Worm (Caenorhabditis elegans) whole organism, L1 larva: ENCODE data around the gene T04C12.11.

Experiments
- C04F5.9 ChIP-seq: sonication (generic microtip); optimal IDR thresholded peaks from 2 replicates; lab custom pipeline; 2016; ENCODE audit warnings: missing genetic modification characterization, missing compliant biosample characterization
- C16A3.4 ChIP-seq: fragments of 150-350 bp; optimal IDR thresholded peaks from 2 replicates; lab custom pipeline; 2014; ENCODE audit warnings: missing biosample characterization, missing genetic modification characterization
- Y116A8C.19 ChIP-seq: sonication (generic microtip); optimal IDR thresholded peaks from 2 replicates; lab custom pipeline; 2016; ENCODE audit warnings: missing compliant biosample characterization, missing genetic modification characterization, borderline replicate concordance
- aha-1 ChIP-seq: fragments of 150-350 bp; optimal IDR thresholded peaks from 2 replicates; lab custom pipeline; 2014; ENCODE audit warnings: missing biosample characterization, missing genetic modification characterization
- alr-1 ChIP-seq: fragments of 200-800 bp; sonication (Bioruptor generic); optimal IDR thresholded peaks from 2 replicates; lab custom pipeline; 2018; ENCODE audit warnings: borderline replicate concordance, mild to moderate bottlenecking, missing genetic modification characterization, missing compliant biosample characterization
- ama-1 ChIP-seq: fragments of 150-350 bp; optimal IDR thresholded peaks from 2 replicates; lab custom pipeline; 2014
- blmp-1 ChIP-seq: fragments of 150-350 bp; optimal IDR thresholded peaks from 2 replicates; lab custom pipeline; 2014; ENCODE audit warnings: missing biosample characterization, missing genetic modification characterization
- ceh-8 ChIP-seq: fragments of 200-800 bp; sonication (Bioruptor generic); optimal IDR thresholded peaks from 2 replicates; lab custom pipeline; 2018; ENCODE audit warnings: mild to moderate bottlenecking, missing genetic modification characterization, moderate library complexity, missing compliant biosample characterization
- ceh-82 ChIP-seq, 3 experiments: fragments of 150-350 bp in 1 of 3; sonication (generic microtip) in 2 of 3; optimal IDR thresholded peaks; 2 replicates each; lab custom pipeline; 2014 to 2017; ENCODE audit warnings: missing biosample characterization in 3 of 3, missing genetic modification characterization in 3 of 3
- ceh-88 ChIP-seq: fragments of 200-800 bp; sonication (Bioruptor generic); IDR thresholded peaks from 2 replicates; pipeline ENCODE4 v1.3.6; 2022; ENCODE audit warnings: missing genetic modification characterization, missing compliant biosample characterization
- efl-3 ChIP-seq: fragments of 200-800 bp; sonication (Bioruptor generic); optimal IDR thresholded peaks from 2 replicates; lab custom pipeline; 2018; ENCODE audit warnings: mild to moderate bottlenecking, missing genetic modification characterization, missing compliant biosample characterization
- elt-2 ChIP-seq: sonication (generic microtip); optimal IDR thresholded peaks from 2 replicates; lab custom pipeline; 2016; ENCODE audit warnings: missing genetic modification characterization, mild to moderate bottlenecking, inconsistent platforms, missing compliant biosample characterization, missing genetic modification reagents
- ets-5 ChIP-seq: fragments of 200-800 bp; sonication (Bioruptor generic); IDR thresholded peaks from 2 replicates; pipeline ENCODE4 v1.3.6; 2022; ENCODE audit warnings: missing genetic modification characterization, missing compliant biosample characterization
- fkh-8 ChIP-seq: sonication (generic microtip); optimal IDR thresholded peaks from 2 replicates; lab custom pipeline; 2016; ENCODE audit warnings: mild to moderate bottlenecking, missing genetic modification characterization, missing compliant biosample characterization
- hlh-4 ChIP-seq: sonication (generic microtip); optimal IDR thresholded peaks from 2 replicates; lab custom pipeline; 2016; ENCODE audit warnings: mild to moderate bottlenecking, missing genetic modification characterization, missing compliant biosample characterization
- hpl-2 ChIP-seq: fragments of 150-350 bp; optimal IDR thresholded peaks from 2 replicates; lab custom pipeline; 2014; ENCODE audit warnings: missing biosample characterization, missing genetic modification reagents, missing genetic modification characterization
- isw-1 ChIP-seq: fragments of 200-800 bp; sonication (Bioruptor generic); IDR thresholded peaks from 2 replicates; pipeline ENCODE4 v1.3.6; 2022; ENCODE audit warnings: missing genetic modification characterization, missing compliant biosample characterization
- lin-14 ChIP-seq: fragments of 200-800 bp; sonication (Bioruptor generic); optimal IDR thresholded peaks from 2 replicates; lab custom pipeline; 2018; ENCODE audit warnings: mild to moderate bottlenecking, missing genetic modification characterization, moderate library complexity, missing compliant biosample characterization
- lin-35 ChIP-seq, 2 experiments: fragments of 150-350 bp; optimal IDR thresholded peaks; 2 replicates each; lab custom pipeline; 2014; ENCODE audit warnings: missing biosample characterization in 2 of 2, missing genetic modification characterization in 2 of 2, missing genetic modification reagents in 2 of 2
- lsy-2 ChIP-seq, 2 experiments: fragments of 150-350 bp; optimal IDR thresholded peaks; 2 replicates each; lab custom pipeline; 2014; ENCODE audit warnings: missing biosample characterization in 2 of 2, missing genetic modification characterization in 2 of 2
- mep-1 ChIP-seq: fragments of 150-350 bp; optimal IDR thresholded peaks from 2 replicates; lab custom pipeline; 2014; ENCODE audit warnings: missing biosample characterization, missing genetic modification characterization
- nhr-11 ChIP-seq: fragments of 150-350 bp; optimal IDR thresholded peaks from 2 replicates; lab custom pipeline; 2014; ENCODE audit warnings: missing biosample characterization, missing genetic modification characterization
- nhr-19 ChIP-seq: fragments of 200-800 bp; sonication (Bioruptor generic); conservative IDR thresholded peaks from 2 replicates; pipeline ENCODE4 v1.3.6; 2022; ENCODE audit warnings: missing genetic modification characterization, missing compliant biosample characterization
- nhr-20 ChIP-seq: sonication (generic microtip); optimal IDR thresholded peaks from 2 replicates; lab custom pipeline; 2016; ENCODE audit warnings: mild to moderate bottlenecking, missing genetic modification characterization, missing compliant biosample characterization
- nhr-28 ChIP-seq: fragments of 150-350 bp; optimal IDR thresholded peaks from 2 replicates; lab custom pipeline; 2014; ENCODE audit warnings: missing biosample characterization, missing genetic modification characterization
- nhr-47 ChIP-seq: sonication (generic microtip); optimal IDR thresholded peaks from 2 replicates; lab custom pipeline; 2016; ENCODE audit warnings: mild to moderate bottlenecking, missing genetic modification characterization, moderate library complexity, missing compliant biosample characterization
- nhr-71 ChIP-seq: sonication (generic microtip); optimal IDR thresholded peaks from 2 replicates; lab custom pipeline; 2016; ENCODE audit warnings: mild to moderate bottlenecking, missing genetic modification characterization, moderate library complexity, missing compliant biosample characterization
- nhr-77 ChIP-seq: fragments of 150-350 bp; optimal IDR thresholded peaks from 2 replicates; lab custom pipeline; 2014; ENCODE audit warnings: missing biosample characterization, missing genetic modification characterization
- nhr-84 ChIP-seq: sonication (generic microtip); optimal IDR thresholded peaks from 2 replicates; lab custom pipeline; 2017; ENCODE audit warnings: missing biosample characterization, missing genetic modification characterization
- nhr-85 ChIP-seq: sonication (generic microtip); peaks from one replicate; lab custom pipeline; 2016; ENCODE audit warnings: missing genetic modification characterization, inconsistent platforms, missing compliant biosample characterization
- nhr-90 ChIP-seq: sonication (generic microtip); optimal IDR thresholded peaks from 2 replicates; lab custom pipeline; 2016; ENCODE audit warnings: mild to moderate bottlenecking, missing genetic modification characterization, missing compliant biosample characterization; ENCODE audit not compliant: poor library complexity
- pax-3 ChIP-seq: fragments of 200-800 bp; sonication (Bioruptor generic); optimal IDR thresholded peaks from 2 replicates; lab custom pipeline; 2018; ENCODE audit warnings: mild to moderate bottlenecking, missing genetic modification characterization, moderate library complexity, missing compliant biosample characterization
- pqm-1 ChIP-seq: sonication (generic microtip); optimal IDR thresholded peaks from 3 replicates; lab custom pipeline; 2017; ENCODE audit warnings: missing biosample characterization, missing genetic modification characterization
- skn-1 ChIP-seq: fragments of 150-350 bp; optimal IDR thresholded peaks from 2 replicates; lab custom pipeline; 2014; ENCODE audit warnings: missing biosample characterization, missing genetic modification characterization
- snu-23 ChIP-seq: sonication (generic microtip); optimal IDR thresholded peaks from 2 replicates; lab custom pipeline; 2016; ENCODE audit warnings: missing genetic modification characterization, missing compliant biosample characterization
- swsn-7 ChIP-seq: sonication (generic microtip); optimal IDR thresholded peaks from 2 replicates; lab custom pipeline; 2016; ENCODE audit warnings: missing genetic modification characterization, missing compliant biosample characterization
- unc-30 ChIP-seq: sonication (generic microtip); optimal IDR thresholded peaks from 2 replicates; lab custom pipeline; 2017; ENCODE audit warnings: missing biosample characterization, missing genetic modification characterization
- unc-62 ChIP-seq: fragments of 150-350 bp; optimal IDR thresholded peaks from 2 replicates; lab custom pipeline; 2014; ENCODE audit warnings: missing biosample characterization, missing genetic modification reagents, missing genetic modification characterization
- unc-86 ChIP-seq: sonication (generic microtip); optimal IDR thresholded peaks from 2 replicates; lab custom pipeline; 2016; ENCODE audit warnings: missing genetic modification characterization, missing compliant biosample characterization
- vab-15 ChIP-seq: sonication (generic microtip); optimal IDR thresholded peaks from 2 replicates; lab custom pipeline; 2017; ENCODE audit warnings: missing genotype, mild to moderate bottlenecking, missing genetic modification characterization, missing compliant biosample characterization
- zag-1 ChIP-seq: fragments of 150-350 bp; optimal IDR thresholded peaks from 2 replicates; lab custom pipeline; 2014; ENCODE audit warnings: missing biosample characterization, missing genetic modification characterization
- zip-4 ChIP-seq: fragments of 200-800 bp; sonication (Bioruptor generic); optimal IDR thresholded peaks from 2 replicates; lab custom pipeline; 2018; ENCODE audit warnings: mild to moderate bottlenecking, missing genetic modification characterization, moderate library complexity, missing compliant biosample characterization
- ztf-11 ChIP-seq, 2 experiments: sonication (generic microtip); optimal IDR thresholded peaks; 2 replicates each; lab custom pipeline; 2016 to 2017; ENCODE audit warnings: missing genetic modification characterization in 2 of 2, missing biosample characterization in 1 of 2, missing compliant biosample characterization in 1 of 2
- ztf-4 ChIP-seq: fragments of 150-350 bp; optimal IDR thresholded peaks from 2 replicates; lab custom pipeline; 2014; ENCODE audit warnings: missing biosample characterization, missing genetic modification characterization

T04C12.11 gene

ce11 chrV:11061887-11062286, 1.8 kb upstream of the T04C12.11 start:
- TF ChIP-seq ceh-88 (no peak), blmp-1 (tag; lab: Kevin White, UChicago) (peak; percentile 90), lin-35 (GFP tag; optimal IDR thresholded peaks at IDR 0.05; lab: Kevin White, UChicago) (peak in 1 of 2 experiments; percentile 15), nhr-19 (no peak), lin-14 (GFP tag; lab: Kevin White, UChicago) (peak; percentile 62), nhr-77 (tag; lab: Kevin White, UChicago) (no peak), ets-5 (GFP tag; lab: Robert Waterston, UW) (no peak), ztf-4 (no peak), vab-15 (tag; lab: Kevin White, UChicago) (no peak), alr-1 (tag; lab: Kevin White, UChicago) (no peak), nhr-85 (tag; lab: Kevin White, UChicago) (peak; percentile 70), nhr-84 (tag; lab: Kevin White, UChicago) (no peak), unc-30 (tag; lab: Kevin White, UChicago) (no peak), nhr-71 (tag; lab: Kevin White, UChicago) (peak; percentile 12), mep-1 (tag; lab: Kevin White, UChicago) (peak; percentile 23), snu-23 (GFP tag; lab: Kevin White, UChicago) (peak; percentile 40), pax-3 (tag; lab: Kevin White, UChicago) (no peak), elt-2 (tag; lab: Kevin White, UChicago) (no peak), nhr-20 (tag; lab: Kevin White, UChicago) (peak; percentile 36)
- TF ChIP-seq, all 84 proteins: peak for 8

DNA sequence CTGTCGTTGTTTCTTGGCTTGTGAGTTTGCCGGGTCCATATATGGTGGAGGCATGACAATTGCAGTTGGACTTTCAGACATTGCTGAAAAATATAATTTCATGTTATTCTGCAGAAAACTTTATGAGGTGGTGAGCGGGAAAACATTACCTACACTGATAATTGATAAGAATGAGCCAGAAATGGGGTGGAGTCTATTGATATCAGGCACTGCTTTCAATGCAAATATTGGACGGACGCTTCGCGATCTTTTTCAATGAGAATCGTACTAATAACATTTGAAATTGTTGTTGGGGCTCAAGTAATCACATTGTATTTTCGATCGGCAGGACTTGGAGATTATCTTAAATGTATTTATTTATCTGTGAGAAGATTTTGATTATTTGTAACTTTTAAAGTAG, 909 bp downstream of the T04C12.11 start, which contains the start of gene T04C12.1:
Gene T04C12.1, minus strand, starts transcription at position 90 of the 400 bp plus-strand sequence.
- TF ChIP-seq efl-3 (GFP tag; lab: Kevin White, UChicago) (no peak), nhr-84 (tag; lab: Kevin White, UChicago) (no peak), nhr-90 (tag; lab: Kevin White, UChicago) (peak; percentile 13), C04F5.9 (no peak), hlh-4 (tag; lab: Kevin White, UChicago) (no peak), nhr-20 (tag; lab: Kevin White, UChicago) (no peak), nhr-85 (tag; lab: Kevin White, UChicago) (peak; percentile 13), ceh-8 (GFP tag; lab: Kevin White, UChicago) (no peak), zag-1 (no peak), unc-30 (tag; lab: Kevin White, UChicago) (no peak), swsn-7 (no peak), hpl-2 (GFP tag; lab: Kevin White, UChicago) (no peak), ztf-11 (tag; optimal IDR thresholded peaks at IDR 0.05; lab: Kevin White, UChicago) (no peak), skn-1 (tag; lab: Kevin White, UChicago) (no peak), ama-1 (lab: Kevin White, UChicago) (peak; percentile 61), vab-15 (tag; lab: Kevin White, UChicago) (no peak), nhr-19 (0 out of 2 replicates have a peak, but pooled peaks have one; percentile 13), nhr-47 (no peak), nhr-28 (no peak), nhr-71 (tag; lab: Kevin White, UChicago) (peak; percentile 19), zip-4 (no peak), pax-3 (tag; lab: Kevin White, UChicago) (no peak), pqm-1 (tag; lab: Kevin White, UChicago) (no peak), ets-5 (GFP tag; lab: Robert Waterston, UW) (no peak), ceh-82 (tag; optimal IDR thresholded peaks at IDR 0.05; lab: Kevin White, UChicago) (no peak), C16A3.4 (tag; lab: Kevin White, UChicago) (no peak), lsy-2 (tag; optimal IDR thresholded peaks at IDR 0.05; lab: Kevin White, UChicago) (no peak), elt-2 (tag; lab: Kevin White, UChicago) (peak; percentile 4), aha-1 (tag; lab: Kevin White, UChicago) (no peak)

ce11 chrV:11057043-11057442, 3.0 kb downstream of the T04C12.11 start, which contains the start of gene srh-75:
Gene srh-75 (minus strand): TSS chrV:11057143.
- TF ChIP-seq elt-2 (tag; lab: Kevin White, UChicago), result no peak
- no peak for TF ChIP-seq zag-1
- no peak for TF ChIP-seq fkh-8 (tag; lab: Kevin White, UChicago)
- no peak for TF ChIP-seq nhr-11 (tag; lab: Kevin White, UChicago)
- no peak for TF ChIP-seq unc-62
- TF ChIP-seq unc-86, result no peak
- TF ChIP-seq hpl-2 (GFP tag; lab: Kevin White, UChicago), result no peak
- TF ChIP-seq hlh-4 (tag; lab: Kevin White, UChicago), result no peak
- TF ChIP-seq Y116A8C.19 (tag; lab: Kevin White, UChicago), result no peak
- no peak for TF ChIP-seq isw-1 (GFP tag; lab: Robert Waterston, UW)
